Worm (Caenorhabditis elegans) whole organism, L4/young adult: ENCODE results near the gene rpac-40.

Experiments used
- W03F9.2 ChIP-seq: fragments of 150-350 bp; optimal IDR thresholded peaks from 2 replicates; lab custom pipeline; 2014; ENCODE audit warnings: missing biosample characterization, missing genetic modification characterization
- dao-5 ChIP-seq: sonication (generic microtip); optimal IDR thresholded peaks from 2 replicates; lab custom pipeline; 2016; ENCODE audit warnings: missing genotype, missing genetic modification characterization, moderate library complexity, missing compliant biosample characterization
- him-1 ChIP-seq: sonication (generic microtip); optimal IDR thresholded peaks from 2 replicates; lab custom pipeline; 2016; ENCODE audit warnings: missing genotype, missing genetic modification reagents, missing genetic modification characterization, missing compliant biosample characterization

The rpac-40 gene

DNA sequence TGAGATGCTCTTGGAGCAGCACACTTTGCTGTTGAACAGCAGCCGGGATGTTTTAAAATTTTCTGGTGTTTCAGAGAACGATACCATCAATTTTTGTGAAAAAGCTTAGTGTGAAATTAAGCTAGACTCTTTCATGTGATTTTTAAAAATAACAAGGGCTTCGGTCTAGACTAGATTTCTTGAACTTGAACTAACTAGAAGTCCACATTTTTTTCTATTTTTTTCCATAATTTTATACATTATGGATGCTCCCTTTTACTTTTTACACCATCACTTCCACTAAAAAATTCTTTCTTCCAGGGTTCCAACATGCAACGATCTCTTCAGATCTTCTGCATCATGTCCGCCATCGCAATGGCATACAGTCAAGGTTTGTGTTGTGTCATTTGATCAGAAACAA is 36.8 kb downstream of the rpac-40 start, which contains the start of gene nlp-13:
TSS of gene nlp-13 (plus strand) at position 301 of the 400 bp plus-strand sequence.
- TF ChIP-seq W03F9.2 (tag; lab: Kevin White, UChicago) (no peak), him-1 (tag; lab: Kevin White, UChicago) (no peak)

DNA sequence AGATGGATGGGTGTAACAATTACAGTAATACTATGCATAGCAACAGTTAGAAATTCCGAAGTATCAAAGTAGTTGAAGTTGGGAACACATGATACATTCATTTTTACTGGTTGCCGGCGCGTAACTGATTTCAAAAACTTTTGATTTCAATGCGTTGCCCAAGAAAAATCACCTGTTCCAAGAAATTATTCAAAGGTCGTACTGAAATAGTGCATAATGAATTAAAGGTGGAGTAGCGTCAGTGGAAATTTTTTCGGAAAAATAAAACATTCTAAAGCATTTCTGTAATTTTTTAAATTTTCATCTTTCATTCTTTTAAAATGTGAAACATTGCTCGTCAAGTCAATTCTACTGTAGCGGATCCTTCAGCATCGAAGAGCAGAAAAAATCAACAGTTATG is 41.0 kb downstream of the rpac-40 start, which contains the start of gene srh-204:
TSS of gene srh-204 (minus strand) at position 101 of the 400 bp plus-strand sequence.
- TF ChIP-seq him-1 (tag; lab: Kevin White, UChicago) (no peak), dao-5 (tag; lab: Kevin White, UChicago) (no peak), W03F9.2 (tag; lab: Kevin White, UChicago) (no peak)

DNA sequence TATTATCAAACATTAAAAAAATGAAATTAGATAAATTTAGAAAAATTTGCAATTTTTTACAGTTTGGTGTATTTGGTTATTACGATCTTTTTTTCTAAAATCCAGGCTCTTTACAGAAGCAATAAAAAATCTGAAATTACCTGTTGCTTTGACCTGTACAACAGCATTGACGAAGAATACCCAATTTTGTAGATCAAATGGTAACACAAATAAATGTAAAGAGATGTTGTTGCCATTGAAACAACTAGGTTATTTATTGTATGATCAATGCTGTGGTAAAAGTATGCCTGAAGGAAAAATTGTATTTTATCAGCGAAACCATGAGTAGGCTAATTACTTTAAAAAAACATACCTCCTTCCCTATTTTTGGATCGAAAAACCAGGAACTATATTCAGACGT is 42.3 kb downstream of the rpac-40 start:
- TF ChIP-seq him-1 (tag; lab: Kevin White, UChicago) (no peak), W03F9.2 (tag; lab: Kevin White, UChicago) (no peak), dao-5 (tag; lab: Kevin White, UChicago) (no peak)

DNA sequence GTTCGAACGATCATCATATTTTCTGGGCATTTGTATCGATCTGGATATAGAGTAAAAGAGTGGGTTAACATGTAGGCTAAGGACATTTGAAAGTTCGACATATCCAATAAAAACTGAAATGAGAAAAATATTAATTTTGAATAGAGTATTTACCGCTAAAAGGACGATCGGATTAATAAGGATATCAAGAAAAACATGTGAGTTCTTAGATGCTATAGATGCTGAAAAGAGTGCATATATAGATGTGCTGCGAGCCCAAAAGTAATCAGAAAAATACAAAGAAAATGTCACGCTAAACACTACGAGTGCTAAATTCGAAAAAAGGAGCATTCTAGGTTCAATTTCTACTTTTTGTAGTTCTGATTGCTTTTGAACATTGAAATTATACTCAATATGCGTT is 43.1 kb downstream of the rpac-40 start, which contains the start of gene srt-12:
TSS of gene srt-12 (minus strand) at position 101 of the 400 bp plus-strand sequence.
- TF ChIP-seq dao-5 (tag; lab: Kevin White, UChicago) (no peak), him-1 (tag; lab: Kevin White, UChicago) (no peak), W03F9.2 (tag; lab: Kevin White, UChicago) (no peak)

DNA sequence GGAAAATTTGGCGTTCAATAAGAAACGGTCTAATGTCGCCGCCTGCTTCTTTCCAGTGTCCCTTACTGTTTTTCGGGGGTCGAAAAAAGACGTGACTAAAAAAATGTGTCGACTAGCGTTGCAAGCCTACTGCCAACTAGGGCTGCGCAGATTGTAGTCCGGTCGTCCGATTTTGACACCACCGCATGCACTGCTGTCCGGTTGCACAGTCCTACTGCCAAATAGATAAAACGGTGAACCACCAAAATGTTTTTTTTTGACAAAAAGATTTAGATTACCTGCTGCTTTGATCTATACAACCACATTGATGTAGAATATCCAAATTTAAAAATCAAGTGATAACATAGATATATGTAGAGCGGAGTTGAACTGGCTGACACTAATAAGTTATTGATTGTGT is 49.1 kb downstream of the rpac-40 start:
- TF ChIP-seq W03F9.2 (tag; lab: Kevin White, UChicago) (no peak), dao-5 (tag; lab: Kevin White, UChicago) (no peak), him-1 (tag; lab: Kevin White, UChicago) (no peak)

DNA sequence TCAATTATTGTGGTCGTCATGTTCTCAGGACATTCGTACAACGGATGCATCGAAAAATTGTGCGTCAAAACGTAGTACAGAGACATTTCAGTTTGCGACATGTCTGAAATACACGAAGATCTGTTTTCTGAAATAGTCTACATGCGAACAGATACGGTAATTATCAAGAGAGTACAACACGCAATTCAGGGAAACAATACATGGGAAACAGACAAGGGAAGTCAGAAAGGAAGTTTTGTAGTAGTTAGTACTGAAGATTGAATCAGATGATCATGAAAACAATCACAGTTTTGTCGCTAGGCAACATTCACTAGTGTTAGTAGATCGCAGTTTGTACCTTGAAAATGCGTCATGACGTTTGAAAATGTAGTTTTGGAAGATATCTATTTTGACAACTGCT is 50.8 kb downstream of the rpac-40 start, which contains the start of gene srt-13:
TSS of gene srt-13 (minus strand) at position 101 of the 400 bp plus-strand sequence.
- no peak for TF ChIP-seq dao-5 (tag; lab: Kevin White, UChicago)
- no peak for TF ChIP-seq him-1 (tag; lab: Kevin White, UChicago)
- no peak for TF ChIP-seq W03F9.2 (tag; lab: Kevin White, UChicago)
